Worm (Caenorhabditis elegans) whole organism, L3 larva: ENCODE results near the gene T25B9.2.
A peak's percentile ranks its signal among the peaks of the same experiment; 100 is the strongest.
"Not testable (repeated sequence)": the region's sequence is repeated elsewhere in the genome, so short reads cannot be mapped to it uniquely, and the experiment has no call there.

Source experiments
- R02D3.7 ChIP-seq: fragments of 150-350 bp; optimal IDR thresholded peaks from 2 replicates; lab custom pipeline; 2014; ENCODE audit warnings: missing biosample characterization, missing genetic modification characterization
- ZK546.5 ChIP-seq: sonication (generic microtip); optimal IDR thresholded peaks from 2 replicates; lab custom pipeline; 2017; ENCODE audit warnings: missing biosample characterization, missing genetic modification characterization
- ama-1 ChIP-seq: fragments of 150-350 bp; optimal IDR thresholded peaks from 2 replicates; lab custom pipeline; 2018
- ceh-16 ChIP-seq: sonication (generic microtip); optimal IDR thresholded peaks from 2 replicates; lab custom pipeline; 2017; ENCODE audit warnings: missing biosample characterization, missing genetic modification characterization
- ceh-28 ChIP-seq: fragments of 150-350 bp; optimal IDR thresholded peaks from 2 replicates; lab custom pipeline; 2014; ENCODE audit warnings: missing biosample characterization, missing genetic modification reagents, missing genetic modification characterization
- ceh-9 ChIP-seq: sonication (generic microtip); optimal IDR thresholded peaks from 2 replicates; lab custom pipeline; 2018; ENCODE audit warnings: missing biosample characterization, missing genetic modification characterization
- daf-12 ChIP-seq: fragments of 150-350 bp; optimal IDR thresholded peaks from 2 replicates; lab custom pipeline; 2014; ENCODE audit warnings: missing biosample characterization, missing genetic modification reagents, missing genetic modification characterization
- egl-27 ChIP-seq: sonication (generic microtip); optimal IDR thresholded peaks from 4 replicates; lab custom pipeline; 2017; ENCODE audit warnings: missing biosample characterization, missing genetic modification reagents, missing genetic modification characterization
- elt-2 ChIP-seq: sonication (generic microtip); optimal IDR thresholded peaks from 2 replicates; lab custom pipeline; 2016; ENCODE audit warnings: missing genetic modification reagents, mild to moderate bottlenecking, missing genetic modification characterization, missing compliant biosample characterization
- elt-3 ChIP-seq, 3 experiments: fragments of 150-350 bp in 1 of 3; sonication (generic microtip) in 2 of 3; optimal IDR thresholded peaks; 2 replicates in 2 of 3; 4 replicates in 1 of 3; lab custom pipeline; 2014 to 2017; ENCODE audit warnings: missing biosample characterization in 3 of 3, missing genetic modification characterization in 3 of 3
- eor-1 ChIP-seq, 2 experiments: fragments of 150-350 bp; optimal IDR thresholded peaks; 2 replicates each; lab custom pipeline; 2014 to 2018; ENCODE audit warnings: missing biosample characterization in 2 of 2, missing genetic modification characterization in 2 of 2
- fkh-10 ChIP-seq: sonication (generic microtip); optimal IDR thresholded peaks from 2 replicates; lab custom pipeline; 2017; ENCODE audit warnings: missing biosample characterization, missing genetic modification reagents, missing genetic modification characterization
- fkh-2 ChIP-seq: fragments of 150-350 bp; optimal IDR thresholded peaks from 2 replicates; lab custom pipeline; 2014; ENCODE audit warnings: missing biosample characterization, missing genetic modification reagents, missing genetic modification characterization
- fos-1 ChIP-seq: fragments of 150-350 bp; optimal IDR thresholded peaks from 2 replicates; lab custom pipeline; 2014; ENCODE audit warnings: missing biosample characterization, missing genetic modification characterization
- lin-15B ChIP-seq: fragments of 150-350 bp; optimal IDR thresholded peaks from 2 replicates; lab custom pipeline; 2014; ENCODE audit warnings: missing biosample characterization, missing genetic modification characterization
- lin-39 ChIP-seq: fragments of 150-350 bp; optimal IDR thresholded peaks from 2 replicates; lab custom pipeline; 2018; ENCODE audit warnings: missing biosample characterization, missing genetic modification reagents, missing genetic modification characterization
- lsy-12 ChIP-seq: sonication (generic microtip); optimal IDR thresholded peaks from 2 replicates; lab custom pipeline; 2016; ENCODE audit warnings: mild to moderate bottlenecking, missing genetic modification characterization, missing compliant biosample characterization
- nhr-11 ChIP-seq: fragments of 150-350 bp; optimal IDR thresholded peaks from 2 replicates; lab custom pipeline; 2014; ENCODE audit warnings: missing biosample characterization, missing genetic modification characterization
- nhr-237 ChIP-seq: fragments of 150-350 bp; optimal IDR thresholded peaks from 2 replicates; lab custom pipeline; 2014; ENCODE audit warnings: missing biosample characterization, missing genetic modification characterization
- nhr-25 ChIP-seq: sonication (generic microtip); optimal IDR thresholded peaks from 2 replicates; lab custom pipeline; 2017; ENCODE audit warnings: missing biosample characterization, missing genetic modification characterization
- nhr-28 ChIP-seq: fragments of 150-350 bp; optimal IDR thresholded peaks from 2 replicates; lab custom pipeline; 2014; ENCODE audit warnings: missing biosample characterization, missing genetic modification characterization
- nhr-43 ChIP-seq: sonication (generic microtip); optimal IDR thresholded peaks from 2 replicates; lab custom pipeline; 2016; ENCODE audit warnings: mild to moderate bottlenecking, missing genetic modification characterization, missing compliant biosample characterization; ENCODE audit not compliant: poor library complexity, severe bottlenecking
- nhr-67 ChIP-seq: fragments of 150-350 bp; optimal IDR thresholded peaks from 2 replicates; lab custom pipeline; 2014; ENCODE audit warnings: missing biosample characterization, missing genetic modification characterization
- nhr-76 ChIP-seq: fragments of 150-350 bp; sonication (generic microtip); optimal IDR thresholded peaks from 5 replicates; lab custom pipeline; 2014; ENCODE audit warnings: missing biosample characterization, missing genetic modification characterization
- nhr-77 ChIP-seq: fragments of 150-350 bp; optimal IDR thresholded peaks from 2 replicates; lab custom pipeline; 2014; ENCODE audit warnings: missing biosample characterization, missing genetic modification characterization
- pha-4 ChIP-seq: fragments of 150-350 bp; optimal IDR thresholded peaks from 2 replicates; lab custom pipeline; 2014; ENCODE audit warnings: missing biosample characterization, missing genetic modification reagents, missing genetic modification characterization
- pqm-1 ChIP-seq: fragments of 150-350 bp; optimal IDR thresholded peaks from 2 replicates; lab custom pipeline; 2017; ENCODE audit warnings: missing biosample characterization, missing genetic modification characterization, inconsistent platforms
- sea-2 ChIP-seq: fragments of 150-350 bp; sonication (generic microtip); optimal IDR thresholded peaks from 4 replicates; lab custom pipeline; 2014; ENCODE audit warnings: missing biosample characterization, missing genetic modification reagents, missing genetic modification characterization
- skn-1 ChIP-seq: fragments of 150-350 bp; optimal IDR thresholded peaks from 2 replicates; lab custom pipeline; 2014; ENCODE audit warnings: missing biosample characterization, missing genetic modification characterization
- snpc-4 ChIP-seq: fragments of 150-350 bp; optimal IDR thresholded peaks from 2 replicates; lab custom pipeline; 2014; ENCODE audit warnings: missing biosample characterization, missing genetic modification characterization
- tbx-2 ChIP-seq: sonication (generic microtip); optimal IDR thresholded peaks from 2 replicates; lab custom pipeline; 2016; ENCODE audit warnings: mild to moderate bottlenecking, missing genetic modification characterization, missing compliant biosample characterization
- unc-62 ChIP-seq: fragments of 150-350 bp; sonication (generic microtip); optimal IDR thresholded peaks from 4 replicates; lab custom pipeline; 2014; ENCODE audit warnings: missing biosample characterization, missing genetic modification reagents, missing genetic modification characterization
- zag-1 ChIP-seq: fragments of 150-350 bp; optimal IDR thresholded peaks from 2 replicates; lab custom pipeline; 2014; ENCODE audit warnings: missing biosample characterization, missing genetic modification characterization
- ztf-11 ChIP-seq: fragments of 150-350 bp; optimal IDR thresholded peaks from 2 replicates; lab custom pipeline; 2014; ENCODE audit warnings: missing biosample characterization, missing genetic modification characterization
- ztf-4 ChIP-seq: fragments of 150-350 bp; optimal IDR thresholded peaks from 2 replicates; lab custom pipeline; 2014; ENCODE audit warnings: missing biosample characterization, missing genetic modification characterization

T25B9.2 gene

ce11 chrIV:10751740-10752139, at the start of gene T25B9.2:
Gene T25B9.2, minus strand, starts transcription at chrIV:10751840.
- TF ChIP-seq elt-2 (tag; lab: Kevin White, UChicago); nhr-11; ceh-16 (tag; lab: Kevin White, UChicago): not testable (repeated sequence)

DNA sequence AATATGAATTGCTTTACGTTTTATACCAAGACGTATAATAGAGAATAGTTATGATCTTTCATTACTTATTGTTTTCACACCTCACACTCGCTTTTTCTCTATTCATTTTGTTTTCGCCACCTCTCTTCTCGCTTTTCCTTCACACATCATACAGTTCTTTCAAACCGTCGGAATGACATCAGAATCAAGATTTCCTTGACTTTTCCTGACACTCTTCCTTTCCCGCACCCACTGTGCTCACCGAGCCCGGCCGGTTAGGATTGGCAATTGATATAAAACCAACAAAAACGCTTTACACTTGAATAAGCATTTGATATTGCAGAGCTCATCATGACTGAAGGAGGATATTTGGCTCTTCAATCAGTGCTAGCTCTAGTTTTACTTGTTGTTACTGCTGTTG, 47.7 kb upstream of the T25B9.2 start, which contains the start of gene zipt-2.1:
zipt-2.1 (plus strand) TSS at position 301 of the 400 bp plus-strand sequence.
- TF ChIP-seq egl-27 (no peak), nhr-77 (tag; lab: Kevin White, UChicago) (no peak), nhr-11 (no peak), snpc-4 (tag; lab: Kevin White, UChicago) (no peak), lin-15B (tag; lab: Kevin White, UChicago) (no peak), fkh-2 (tag; lab: Kevin White, UChicago) (no peak), daf-12 (no peak), ceh-9 (tag; lab: Kevin White, UChicago) (no peak), pha-4 (tag; lab: Kevin White, UChicago) (no peak), nhr-67 (no peak)

ce11 chrIV:10798604-10799003, 47.0 kb upstream of the T25B9.2 start:
- no peak for TF ChIP-seq lsy-12 (tag; lab: Kevin White, UChicago)
- no peak for TF ChIP-seq lin-39 (tag; lab: Kevin White, UChicago)
- TF ChIP-seq pqm-1, result peak; percentile 30
- no peak for TF ChIP-seq nhr-237 (tag; lab: Kevin White, UChicago)
- TF ChIP-seq zag-1 (tag; lab: Kevin White, UChicago), result no peak
- TF ChIP-seq ceh-9 (tag; lab: Kevin White, UChicago), result no peak
- peak; percentile 40 for TF ChIP-seq elt-2 (tag; lab: Kevin White, UChicago)
- no peak for TF ChIP-seq elt-3 (tag; optimal IDR thresholded peaks at IDR 0.05; lab: Kevin White, UChicago)
- TF ChIP-seq nhr-43 (tag; lab: Kevin White, UChicago), result no peak
- TF ChIP-seq nhr-77 (tag; lab: Kevin White, UChicago), result no peak
- TF ChIP-seq eor-1 (tag; optimal IDR thresholded peaks at IDR 0.05; lab: Kevin White, UChicago), result no peak
- TF ChIP-seq R02D3.7 (tag; lab: Kevin White, UChicago), result no peak

- TF ChIP-seq lsy-12 (tag; lab: Kevin White, UChicago) (no peak), fos-1 (tag; lab: Kevin White, UChicago) (no peak), nhr-11 (no peak), pqm-1 (peak; percentile 56), tbx-2 (tag; lab: Kevin White, UChicago) (no peak), elt-2 (tag; lab: Kevin White, UChicago) (peak; percentile 78), fkh-10 (GFP tag; lab: Kevin White, UChicago) (no peak), ceh-28 (tag; lab: Kevin White, UChicago) (no peak), fkh-2 (tag; lab: Kevin White, UChicago) (no peak), nhr-28 (tag; lab: Kevin White, UChicago) (no peak), unc-62 (no peak), nhr-76 (tag; lab: Kevin White, UChicago) (no peak), ztf-4 (tag; lab: Kevin White, UChicago) (no peak), ztf-11 (tag; lab: Kevin White, UChicago) (no peak), pha-4 (tag; lab: Kevin White, UChicago) (no peak), eor-1 (tag; optimal IDR thresholded peaks at IDR 0.05; lab: Kevin White, UChicago) (no peak)
These were observed 45.1 kb upstream of the T25B9.2 start for ce11 chrIV:10796707-10797106.

ce11 chrIV:10795678-10796077, 44.0 kb upstream of the T25B9.2 start:
- no peak for TF ChIP-seq unc-62
- no peak for TF ChIP-seq sea-2 (GFP tag; lab: Kevin White, UChicago)
- TF ChIP-seq tbx-2 (tag; lab: Kevin White, UChicago), result no peak
- no peak for TF ChIP-seq zag-1 (tag; lab: Kevin White, UChicago)
- TF ChIP-seq nhr-11, result no peak
- no peak for TF ChIP-seq lsy-12 (tag; lab: Kevin White, UChicago)
- TF ChIP-seq nhr-25 (tag; lab: Kevin White, UChicago), result no peak
- TF ChIP-seq nhr-28 (tag; lab: Kevin White, UChicago), result no peak
- TF ChIP-seq eor-1 (tag; optimal IDR thresholded peaks at IDR 0.05; lab: Kevin White, UChicago), result no peak
- TF ChIP-seq ztf-11 (tag; lab: Kevin White, UChicago), result no peak
- no peak for TF ChIP-seq skn-1 (tag; lab: Kevin White, UChicago)
- no peak for TF ChIP-seq nhr-43 (tag; lab: Kevin White, UChicago)
- no peak for TF ChIP-seq nhr-77 (tag; lab: Kevin White, UChicago)
- TF ChIP-seq lin-39 (tag; lab: Kevin White, UChicago), result no peak
- peak; percentile 76 for TF ChIP-seq elt-2 (tag; lab: Kevin White, UChicago)
- no peak for TF ChIP-seq fkh-2 (tag; lab: Kevin White, UChicago)
- no peak for TF ChIP-seq egl-27
- TF ChIP-seq nhr-237 (tag; lab: Kevin White, UChicago), result no peak
- TF ChIP-seq R02D3.7 (tag; lab: Kevin White, UChicago), result no peak
- peak; percentile 77 for TF ChIP-seq pha-4 (tag; lab: Kevin White, UChicago)
- TF ChIP-seq pqm-1, result peak; percentile 41
- no peak for TF ChIP-seq ZK546.5 (tag; lab: Kevin White, UChicago)
- TF ChIP-seq ama-1 (lab: Kevin White, UChicago), result no peak
